Fruit fly (Drosophila melanogaster): ENCODE measurements around the gene Col4a1.

dm6 chr2L:5029809-5030108 is 350 bp downstream of the Col4a1 start:
- no peak for TF ChIP-seq h (optimal IDR thresholded peaks at IDR 0.05)
- TF ChIP-seq ttk (optimal IDR thresholded peaks at IDR 0.05), result no peak
- no peak for TF ChIP-seq Sin3A (optimal IDR thresholded peaks at IDR 0.05)
- no peak for TF ChIP-seq insv (optimal IDR thresholded peaks at IDR 0.05)
- TF ChIP-seq psq (optimal IDR thresholded peaks at IDR 0.05), result no peak
- TF ChIP-seq Myc (optimal IDR thresholded peaks at IDR 0.05), result no peak

All from Kc167 (cell line).